Fruit fly (Drosophila melanogaster): ENCODE measurements around the gene Rpt3R.
A peak's percentile ranks its signal among the peaks of the same experiment; 100 is the strongest.

The Rpt3R gene

DNA sequence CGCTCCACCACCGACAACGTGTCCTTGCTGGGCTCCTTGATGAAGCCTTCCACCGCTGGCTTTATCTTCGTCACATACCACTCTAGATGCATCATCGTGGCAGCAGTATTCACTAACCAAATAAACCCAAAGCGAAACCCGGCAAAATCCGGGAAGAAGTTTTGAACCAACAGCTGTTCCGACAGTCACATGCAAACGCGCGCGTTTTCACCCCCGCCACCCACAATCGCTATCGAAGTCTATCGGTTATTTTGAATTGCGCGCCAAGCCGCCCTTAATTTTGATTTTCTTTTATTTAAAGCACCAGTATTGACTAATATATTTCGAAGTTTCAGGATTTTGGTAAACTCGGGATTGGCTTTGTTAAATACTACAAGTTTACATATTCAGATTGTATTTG is 1.8 kb downstream of the Rpt3R start, which contains the start of gene Tti1 (continued):
- TF ChIP-seq Sry-δ (GFP tag; optimal IDR thresholded peaks at IDR 0.05): peak; percentile 19
- TF ChIP-seq CG7271 (tag; optimal IDR thresholded peaks at IDR 0.05): no peak
- no peak for TF ChIP-seq Elba2 (GFP tag; optimal IDR thresholded peaks at IDR 0.05)
- TF ChIP-seq crol (GFP tag; IDR thresholded peaks at IDR 0.05): peak; percentile 77
- TF ChIP-seq CG6791 (GFP tag; IDR thresholded peaks at IDR 0.05; ENCODE audit: partially characterized antibody): peak; percentile 61; the same call in 2 of the 3 replicates
- TF ChIP-seq klu (GFP tag; IDR thresholded peaks at IDR 0.05): peak; percentile 57; the same call in 1 of the 2 replicates
- peak; percentile 39 to 91 for TF ChIP-seq crp (GFP tag; optimal IDR thresholded peaks at IDR 0.05)
- no peak for TF ChIP-seq H15 (GFP tag; IDR thresholded peaks at IDR 0.05)
- TF ChIP-seq CG9215 (GFP tag; IDR thresholded peaks at IDR 0.05): no peak
- no peak for TF ChIP-seq CG15479 (GFP tag; optimal IDR thresholded peaks at IDR 0.05)
- TF ChIP-seq yki (optimal IDR thresholded peaks at IDR 0.05): no peak
- TF ChIP-seq tna (GFP tag; IDR thresholded peaks at IDR 0.05; ENCODE audit: partially characterized antibody): peak; percentile 36; the same call in 1 of the 2 replicates
- no peak for TF ChIP-seq CG2202 (tag; optimal IDR thresholded peaks at IDR 0.05)
- TF ChIP-seq bbx (GFP tag; IDR thresholded peaks at IDR 0.05; ENCODE audit: partially characterized antibody): peak; percentile 67
- TF ChIP-seq Doc3 (GFP tag; IDR thresholded peaks at IDR 0.05; ENCODE audit: partially characterized antibody): 0 out of 3 replicates have a peak, but pooled peaks have one; percentile 43
- no peak for TF ChIP-seq rib (GFP tag; IDR thresholded peaks at IDR 0.05)
- TF ChIP-seq MBD-R2 (GFP tag; IDR thresholded peaks at IDR 0.05): peak; percentile 84
- TF ChIP-seq knrl (GFP tag; IDR thresholded peaks at IDR 0.05; ENCODE audit: partially characterized antibody): no peak
- TF ChIP-seq CG13424 (tag; optimal IDR thresholded peaks at IDR 0.05): no peak
- no peak for TF ChIP-seq CG17385 (GFP tag; optimal IDR thresholded peaks at IDR 0.05)
- TF ChIP-seq CG14965 (GFP tag; optimal IDR thresholded peaks at IDR 0.05; ENCODE audit: borderline replicate concordance): no peak
- no peak for TF ChIP-seq Dip2 (GFP tag; IDR thresholded peaks at IDR 0.05)
- TF ChIP-seq scrt (GFP tag; optimal IDR thresholded peaks at IDR 0.05): peak; percentile 34
- TF ChIP-seq CG17328 (GFP tag; IDR thresholded peaks at IDR 0.05): no peak
- TF ChIP-seq tap (tag; optimal IDR thresholded peaks at IDR 0.05): no peak
- 0 out of 2 replicates have a peak, but pooled peaks have one; percentile 18 for TF ChIP-seq unc-4 (GFP tag; IDR thresholded peaks at IDR 0.05; ENCODE audit: partially characterized antibody)
- no peak for TF ChIP-seq maf-S (GFP tag; optimal IDR thresholded peaks at IDR 0.05)
- TF ChIP-seq BEAF-32 (GFP tag; optimal IDR thresholded peaks at IDR 0.05): peak; percentile 38
- TF ChIP-seq Scr (GFP tag; IDR thresholded peaks at IDR 0.05; ENCODE audit: partially characterized antibody): peak; percentile 42; the same call in 1 of the 2 replicates
- peak; percentile 56 for TF ChIP-seq pzg (GFP tag; optimal IDR thresholded peaks at IDR 0.05)
- no peak for TF ChIP-seq CG33213 (GFP tag; optimal IDR thresholded peaks at IDR 0.05)
- TF ChIP-seq Fer3 (tag; optimal IDR thresholded peaks at IDR 0.05): no peak
- TF ChIP-seq C15 (GFP tag; IDR thresholded peaks at IDR 0.05): no peak
- TF ChIP-seq prd (optimal IDR thresholded peaks at IDR 0.05): no peak
- no peak for TF ChIP-seq prd (GFP tag; IDR thresholded peaks at IDR 0.05)
- no peak for TF ChIP-seq Sox100B (GFP tag; optimal IDR thresholded peaks at IDR 0.05)
- no peak for TF ChIP-seq crc (GFP tag; optimal IDR thresholded peaks at IDR 0.05)
- TF ChIP-seq CG15514 (GFP tag; optimal IDR thresholded peaks at IDR 0.05): peak; percentile 14
- no peak for TF ChIP-seq pnt (GFP tag; optimal IDR thresholded peaks at IDR 0.05)
- TF ChIP-seq CG30403 (GFP tag; optimal IDR thresholded peaks at IDR 0.05): no peak
- TF ChIP-seq Side (GFP tag; optimal IDR thresholded peaks at IDR 0.05): no peak
- no peak for TF ChIP-seq gce (GFP tag; IDR thresholded peaks at IDR 0.05)
- peak; percentile 64 for TF ChIP-seq HLH4C (GFP tag; IDR thresholded peaks at IDR 0.05; ENCODE audit: partially characterized antibody)
- TF ChIP-seq CG8281 (tag; optimal IDR thresholded peaks at IDR 0.05): no peak
- no peak for TF ChIP-seq pros (GFP tag; optimal IDR thresholded peaks at IDR 0.05)
- peak; percentile 26 for TF ChIP-seq Sin3A (optimal IDR thresholded peaks at IDR 0.05)
